Worm (Caenorhabditis elegans) whole organism, mixed stage, embryonic: ENCODE results near the gene K03H6.5.

Experiments used
- M03D4.4 ChIP-seq: sonication (generic microtip); optimal IDR thresholded peaks from 2 replicates; lab custom pipeline; 2017; ENCODE audit warnings: mild to moderate bottlenecking, missing genetic modification characterization, missing compliant biosample characterization
- bed-3 ChIP-seq: fragments of 200-800 bp; sonication (Bioruptor generic); optimal IDR thresholded peaks from 3 replicates; lab custom pipeline; 2018; ENCODE audit warnings: mild to moderate bottlenecking, missing genetic modification characterization, moderate library complexity, missing compliant biosample characterization
- blmp-1 ChIP-seq: fragments of 150-350 bp; optimal IDR thresholded peaks from 2 replicates; lab custom pipeline; 2014; ENCODE audit warnings: missing biosample characterization, missing genetic modification characterization
- ceh-39 ChIP-seq: fragments of 150-350 bp; optimal IDR thresholded peaks from 2 replicates; lab custom pipeline; 2014; ENCODE audit warnings: missing biosample characterization, missing genetic modification characterization
- ceh-83 ChIP-seq: fragments of 200-800 bp; sonication (Bioruptor generic); optimal IDR thresholded peaks from 2 replicates; lab custom pipeline; 2018; ENCODE audit warnings: mild to moderate bottlenecking, missing genetic modification characterization, missing compliant biosample characterization
- ces-1 ChIP-seq: fragments of 150-350 bp; optimal IDR thresholded peaks from 2 replicates; lab custom pipeline; 2014; ENCODE audit warnings: missing biosample characterization, missing genetic modification reagents, missing genetic modification characterization
- cnd-1 ChIP-seq: fragments of 200-800 bp; sonication (Bioruptor generic); optimal IDR thresholded peaks from 2 replicates; lab custom pipeline; 2018; ENCODE audit warnings: mild to moderate bottlenecking, missing genetic modification characterization, missing compliant biosample characterization
- drap-1 ChIP-seq: fragments of 200-800 bp; sonication (Bioruptor generic); optimal IDR thresholded peaks from 3 replicates; lab custom pipeline; 2018; ENCODE audit warnings: mild to moderate bottlenecking, missing genetic modification characterization, missing compliant biosample characterization
- elt-1 ChIP-seq: sonication (generic microtip); optimal IDR thresholded peaks from 2 replicates; lab custom pipeline; 2017; ENCODE audit warnings: missing genetic modification characterization, mild to moderate bottlenecking, missing compliant biosample characterization, antibody characterized with exemption, moderate library complexity, borderline replicate concordance; ENCODE audit not compliant: insufficient read depth
- elt-3 ChIP-seq: fragments of 150-350 bp; optimal IDR thresholded peaks from 2 replicates; lab custom pipeline; 2014; ENCODE audit warnings: missing biosample characterization, missing genetic modification characterization
- flh-1 ChIP-seq: fragments of 200-800 bp; sonication (Bioruptor generic); optimal IDR thresholded peaks from 2 replicates; lab custom pipeline; 2018; ENCODE audit warnings: mild to moderate bottlenecking, missing genetic modification characterization, moderate library complexity, missing compliant biosample characterization
- ham-2 ChIP-seq: fragments of 200-800 bp; sonication (Bioruptor generic); optimal IDR thresholded peaks from 2 replicates; lab custom pipeline; 2018; ENCODE audit warnings: mild to moderate bottlenecking, missing genetic modification characterization, missing compliant biosample characterization
- hlh-1 ChIP-seq: fragments of 150-350 bp; optimal IDR thresholded peaks from 2 replicates; lab custom pipeline; 2014; ENCODE audit warnings: missing biosample characterization, missing genetic modification reagents, missing genetic modification characterization
- lin-13 ChIP-seq: fragments of 150-350 bp; optimal IDR thresholded peaks from 2 replicates; lab custom pipeline; 2014; ENCODE audit warnings: missing biosample characterization, missing genetic modification characterization
- lin-32 ChIP-seq: fragments of 200-800 bp; sonication (Bioruptor generic); optimal IDR thresholded peaks from 2 replicates; lab custom pipeline; 2018; ENCODE audit warnings: mild to moderate bottlenecking, missing genetic modification characterization, missing compliant biosample characterization
- lsy-2 ChIP-seq: fragments of 150-350 bp; optimal IDR thresholded peaks from 2 replicates; lab custom pipeline; 2014; ENCODE audit warnings: missing biosample characterization, missing genetic modification characterization
- mab-5 ChIP-seq: fragments of 150-350 bp; optimal IDR thresholded peaks from 2 replicates; lab custom pipeline; 2014; ENCODE audit warnings: missing biosample characterization, missing genetic modification characterization
- mep-1 ChIP-seq: fragments of 150-350 bp; optimal IDR thresholded peaks from 2 replicates; lab custom pipeline; 2017; ENCODE audit warnings: missing biosample characterization, missing genetic modification reagents, missing genetic modification characterization, inconsistent platforms
- nhr-12 ChIP-seq: fragments of 150-350 bp; optimal IDR thresholded peaks from 2 replicates; lab custom pipeline; 2014; ENCODE audit warnings: missing biosample characterization, missing genetic modification characterization
- nhr-237 ChIP-seq: fragments of 150-350 bp; optimal IDR thresholded peaks from 2 replicates; lab custom pipeline; 2014; ENCODE audit warnings: missing biosample characterization, missing genetic modification characterization
- nhr-28 ChIP-seq: fragments of 150-350 bp; optimal IDR thresholded peaks from 2 replicates; lab custom pipeline; 2014; ENCODE audit warnings: missing biosample characterization, missing genetic modification characterization
- nhr-76 ChIP-seq: sonication (generic microtip); optimal IDR thresholded peaks from 2 replicates; lab custom pipeline; 2017; ENCODE audit warnings: missing biosample characterization, missing genetic modification characterization
- pha-4 ChIP-seq: fragments of 150-350 bp; optimal IDR thresholded peaks from 2 replicates; lab custom pipeline; 2018; ENCODE audit warnings: missing biosample characterization, missing genetic modification reagents, missing genetic modification characterization
- sem-2 ChIP-seq: fragments of 200-800 bp; sonication (Bioruptor generic); optimal IDR thresholded peaks from 2 replicates; lab custom pipeline; 2018; ENCODE audit warnings: mild to moderate bottlenecking, missing genetic modification characterization, missing compliant biosample characterization
- snpc-4 ChIP-seq: fragments of 150-350 bp; optimal IDR thresholded peaks from 2 replicates; lab custom pipeline; 2014; ENCODE audit warnings: missing biosample characterization, missing genetic modification characterization
- sptf-1 ChIP-seq: sonication (generic microtip); optimal IDR thresholded peaks from 2 replicates; lab custom pipeline; 2017; ENCODE audit warnings: mild to moderate bottlenecking, missing genetic modification characterization, moderate library complexity, missing compliant biosample characterization
- tbx-8 ChIP-seq: fragments of 200-800 bp; sonication (Bioruptor generic); optimal IDR thresholded peaks from 2 replicates; lab custom pipeline; 2018; ENCODE audit warnings: mild to moderate bottlenecking, missing genetic modification characterization, moderate library complexity, missing compliant biosample characterization
- unc-62 ChIP-seq: fragments of 150-350 bp; optimal IDR thresholded peaks from 2 replicates; lab custom pipeline; 2014; ENCODE audit warnings: missing biosample characterization, missing genetic modification reagents, missing genetic modification characterization
- ztf-11 ChIP-seq: fragments of 150-350 bp; optimal IDR thresholded peaks from 2 replicates; lab custom pipeline; 2014; ENCODE audit warnings: missing biosample characterization, missing genetic modification characterization

Gene K03H6.5

DNA sequence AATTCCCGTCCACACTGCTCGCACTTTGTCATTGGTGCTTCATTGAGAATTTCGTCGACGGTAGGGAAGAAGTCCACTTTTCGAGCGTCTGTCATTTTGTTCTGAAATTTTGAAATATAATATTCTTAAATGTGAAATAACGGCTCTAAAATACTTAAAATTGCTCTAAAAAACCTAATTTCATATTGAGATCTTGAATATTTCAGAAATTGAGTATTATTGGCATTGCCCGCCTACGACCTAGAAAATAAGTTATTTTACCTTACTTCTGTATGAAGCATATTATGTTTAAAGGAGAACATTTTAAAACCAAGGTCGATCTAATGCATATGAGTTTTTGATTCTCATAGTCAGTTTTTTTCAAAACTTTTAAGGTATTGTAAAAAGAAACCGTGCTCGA is 13.9 kb upstream of the K03H6.5 start, which contains the start of gene C34H4.5:
TSS of gene C34H4.5 (minus strand) at position 101 of the 400 bp plus-strand sequence.
- no peak for TF ChIP-seq mep-1 (tag; lab: Kevin White, UChicago)
- no peak for TF ChIP-seq mab-5 (tag; lab: Kevin White, UChicago)
- no peak for TF ChIP-seq nhr-76
- no peak for TF ChIP-seq unc-62
- TF ChIP-seq, all 35 proteins: peak for 0

DNA sequence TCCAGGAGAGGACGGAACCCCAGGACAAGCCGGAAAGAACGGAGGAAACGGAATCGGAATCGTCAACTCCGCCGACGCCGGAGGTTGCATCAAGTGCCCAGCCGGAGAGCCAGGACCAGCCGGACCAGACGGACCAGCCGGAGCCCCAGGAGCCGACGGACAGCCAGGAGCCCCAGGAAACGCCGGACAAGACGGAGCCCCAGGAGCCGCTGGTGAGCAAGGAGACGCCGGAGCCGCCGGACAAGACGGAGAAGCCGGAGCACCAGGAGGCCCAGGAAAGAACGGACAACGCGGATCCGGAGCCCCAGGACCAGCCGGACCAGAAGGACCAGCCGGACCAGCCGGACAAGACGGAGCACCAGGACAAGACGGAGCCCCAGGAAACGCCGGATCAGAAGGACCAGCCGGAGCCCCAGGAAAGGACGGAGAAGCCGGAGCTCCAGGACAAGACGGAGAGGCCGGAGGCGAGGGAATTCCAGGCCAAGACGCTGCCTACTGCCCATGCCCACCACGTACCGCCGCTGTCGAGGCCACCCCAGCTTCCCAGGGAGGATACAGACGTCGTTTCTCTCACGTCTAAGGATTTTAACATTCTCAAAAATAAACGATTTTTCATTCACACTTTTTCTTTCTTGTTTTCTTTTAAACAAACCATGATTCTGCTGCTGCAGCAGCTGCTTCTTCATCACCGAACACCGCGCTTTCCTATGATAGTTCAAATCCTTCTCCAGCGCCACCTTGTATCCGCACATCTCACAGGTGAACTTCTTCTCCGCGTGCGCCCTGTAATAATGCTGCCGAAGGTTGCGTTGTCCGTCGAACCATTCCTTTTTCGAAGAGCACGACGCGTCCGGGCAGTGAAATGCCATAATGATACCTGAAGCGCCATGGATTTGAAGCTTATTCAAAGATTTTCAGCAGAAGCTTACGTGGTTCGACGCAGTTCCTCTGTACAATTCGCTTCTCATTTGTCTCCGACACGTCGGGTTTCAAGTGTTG is 13.2 kb upstream of the K03H6.5 start:
- TF ChIP-seq ceh-83 (no peak), hlh-1 (tag; lab: Kevin White, UChicago) (no peak), flh-1 (GFP tag; lab: Kevin White, UChicago) (no peak), drap-1 (GFP tag; lab: Kevin White, UChicago) (no peak), nhr-76 (no peak), nhr-237 (no peak), ceh-39 (tag; lab: Kevin White, UChicago) (no peak), bed-3 (GFP tag; lab: Kevin White, UChicago) (no peak), unc-62 (no peak)

- TF ChIP-seq ceh-83 (no peak), elt-1 (tag; lab: Kevin White, UChicago) (peak; percentile 88), ham-2 (GFP tag; lab: Kevin White, UChicago) (peak; percentile 50), nhr-76 (no peak), ces-1 (GFP tag; lab: Kevin White, UChicago) (no peak), flh-1 (GFP tag; lab: Kevin White, UChicago) (no peak), sptf-1 (no peak), ztf-11 (tag; lab: Kevin White, UChicago) (no peak)
These were observed 12.2 kb upstream of the K03H6.5 start, which contains the start of gene col-107 for ce11 chrIV:1548457-1548861. Gene col-107, plus strand, starts transcription at chrIV:1548721.

DNA sequence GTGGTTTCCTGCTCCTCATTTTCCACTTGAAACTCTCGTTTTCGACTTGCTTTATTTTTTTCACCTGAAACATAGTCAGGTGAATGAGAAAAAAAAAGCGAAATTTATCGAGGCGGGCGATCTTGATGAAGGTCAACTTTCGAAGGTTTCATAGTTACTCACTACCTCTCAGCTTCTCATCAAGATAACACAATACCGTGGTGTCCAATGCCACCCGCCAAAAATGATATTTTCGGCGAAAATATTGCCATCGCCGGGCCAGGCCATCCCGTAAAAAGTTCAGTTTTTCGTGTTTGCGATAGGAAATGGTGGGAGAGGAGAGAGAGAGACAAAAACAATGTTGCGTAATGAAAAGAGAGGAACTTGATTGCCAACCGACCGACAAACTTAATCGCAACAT is 10.9 kb upstream of the K03H6.5 start:
- TF ChIP-seq cnd-1 (tag; lab: Kevin White, UChicago) (no peak), mep-1 (tag; lab: Kevin White, UChicago) (no peak), nhr-237 (no peak), lin-13 (tag; lab: Kevin White, UChicago) (no peak), ceh-83 (no peak), drap-1 (GFP tag; lab: Kevin White, UChicago) (no peak), snpc-4 (tag; lab: Kevin White, UChicago) (no peak)

ce11 chrIV:1523418-1523817 is 12.8 kb downstream of the K03H6.5 start, which contains the start of gene K03H6.1:
Gene K03H6.1, plus strand, starts transcription at chrIV:1523718.
- TF ChIP-seq elt-1 (tag; lab: Kevin White, UChicago) (no peak), cnd-1 (tag; lab: Kevin White, UChicago) (no peak)

DNA sequence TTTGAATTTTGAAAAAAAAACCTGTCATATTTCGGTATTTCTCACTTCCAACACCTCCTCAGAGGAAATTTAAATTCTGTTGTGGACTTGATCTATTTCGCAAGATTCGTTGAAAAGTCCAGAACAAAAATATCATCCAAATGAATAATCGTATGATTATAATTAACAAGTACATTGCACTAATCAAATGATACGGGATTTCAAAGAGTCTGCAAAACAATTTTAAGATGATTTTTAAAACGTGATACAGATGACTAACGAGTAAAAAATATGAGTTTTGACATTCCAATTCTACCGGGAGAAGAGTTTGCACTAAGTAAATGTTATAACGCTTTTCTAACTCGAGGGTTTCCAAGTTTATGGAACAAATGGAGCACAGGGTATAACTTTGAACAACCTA is 13.9 kb downstream of the K03H6.5 start:
- TF ChIP-seq nhr-28 (tag; lab: Kevin White, UChicago) (no peak), mep-1 (tag; lab: Kevin White, UChicago) (no peak), nhr-12 (tag; lab: Kevin White, UChicago) (no peak), sem-2 (GFP tag; lab: Kevin White, UChicago) (no peak), ces-1 (GFP tag; lab: Kevin White, UChicago) (no peak), ceh-39 (tag; lab: Kevin White, UChicago) (no peak), M03D4.4 (tag; lab: Kevin White, UChicago) (no peak), elt-3 (tag; lab: Kevin White, UChicago) (no peak), nhr-237 (no peak), lin-32 (GFP tag; lab: Kevin White, UChicago) (no peak)

ce11 chrIV:1521224-1521623 is 15.0 kb downstream of the K03H6.5 start, which contains the start of gene K03H6.4:
Gene K03H6.4, minus strand, starts transcription at chrIV:1521324.
- TF ChIP-seq blmp-1 (tag; lab: Kevin White, UChicago) (no peak), mep-1 (tag; lab: Kevin White, UChicago) (no peak), hlh-1 (tag; lab: Kevin White, UChicago) (no peak), tbx-8 (GFP tag; lab: Kevin White, UChicago) (no peak), sem-2 (GFP tag; lab: Kevin White, UChicago) (no peak), nhr-237 (no peak), ceh-83 (no peak), nhr-28 (tag; lab: Kevin White, UChicago) (no peak), pha-4 (tag; lab: Kevin White, UChicago) (no peak), lsy-2 (tag; lab: Kevin White, UChicago) (no peak), ztf-11 (tag; lab: Kevin White, UChicago) (no peak), elt-1 (tag; lab: Kevin White, UChicago) (no peak), ces-1 (GFP tag; lab: Kevin White, UChicago) (no peak), flh-1 (GFP tag; lab: Kevin White, UChicago) (no peak), lin-32 (GFP tag; lab: Kevin White, UChicago) (no peak)
